Worm (Caenorhabditis elegans): ENCODE measurements around the gene ztf-9.

DNA sequence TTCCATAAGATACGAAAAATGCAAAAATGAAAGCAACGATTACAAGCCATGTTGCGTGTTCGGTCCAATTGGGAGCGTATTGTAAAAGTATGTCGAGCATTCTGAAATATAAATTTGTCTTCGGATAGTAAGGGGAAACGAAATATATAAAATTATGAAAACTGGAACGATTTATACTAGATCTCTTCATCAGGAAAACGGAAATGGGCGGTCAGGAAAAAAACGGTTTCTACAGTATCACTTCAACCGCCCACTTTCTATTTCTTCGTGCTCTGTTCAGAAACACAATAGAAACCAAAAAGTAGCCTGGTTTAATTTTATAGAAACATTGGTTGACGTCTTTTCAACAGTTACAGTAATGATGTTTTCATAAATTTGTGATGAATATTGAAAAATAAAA lies 30.4 kb downstream of the ztf-9 start, which contains the start of gene pitr-4:
- TF ChIP-seq ama-1 (optimal IDR thresholded peaks at IDR 0.05) (no peak), unc-62 (GFP tag; optimal IDR thresholded peaks at IDR 0.05 in 1 of 2) (no peak), unc-62 (tag; optimal IDR thresholded peaks at IDR 0.05) (no peak), dve-1 (tag; optimal IDR thresholded peaks at IDR 0.05; ENCODE audit: insufficient read depth) (no peak), lsy-2 (tag; optimal IDR thresholded peaks at IDR 0.05) (no peak)

Measured in whole organism, L4 larva.